Worm (Caenorhabditis elegans): ENCODE results near the gene srh-195.

ce11 chrII:2081257-2081656 lies 35.4 kb downstream of the srh-195 start, which contains the start of gene T16A1.4:
- TF ChIP-seq elt-3 (tag; optimal IDR thresholded peaks at IDR 0.05) (no peak), nhr-6 (tag; optimal IDR thresholded peaks at IDR 0.05) (no peak)
